Fruit fly (Drosophila melanogaster) whole organism, adult: ENCODE data around the gene REPTOR.

Source experiments
- CG1620 ChIP-seq: fragments of 200-800 bp; sonication (Bioruptor generic); optimal IDR thresholded peaks from 2 replicates; lab custom pipeline; 2016; ENCODE audit warnings: missing biosample characterization, missing genetic modification characterization
- Clk ChIP-seq: fragments of 200-800 bp; sonication (Bioruptor generic); optimal IDR thresholded peaks from 2 replicates; lab custom pipeline; 2017; ENCODE audit warnings: missing biosample characterization, missing genetic modification characterization
- bab1 ChIP-seq: fragments of 200-800 bp; sonication (Bioruptor generic); optimal IDR thresholded peaks from 3 replicates; lab custom pipeline; 2019; ENCODE audit warnings: missing biosample characterization, mild to moderate bottlenecking, missing genetic modification characterization, moderate library complexity
- cnc ChIP-seq, 2 experiments: fragments of >200 bp; optimal IDR thresholded peaks; 2 replicates each; lab custom pipeline; 2017

- TF ChIP-seq bab1 (GFP tag; lab: Kevin White, UChicago) (no peak), Clk (GFP tag; lab: Kevin White, UChicago) (no peak), CG1620 (GFP tag; lab: Kevin White, UChicago) (no peak), cnc (optimal IDR thresholded peaks at IDR 0.05; lab: Kevin White, UChicago) (no peak)
Observed at dm6 chr3R:24601069-24601468, 18.4 kb upstream of the REPTOR start.
